Worm (Caenorhabditis elegans) whole organism, L1 larva: ENCODE measurements around the gene dpy-3.

ENCODE experiments used
- aha-1 ChIP-seq: fragments of 150-350 bp; optimal IDR thresholded peaks from 2 replicates; lab custom pipeline; 2014; ENCODE audit warnings: missing biosample characterization, missing genetic modification characterization
- aly-2 ChIP-seq: fragments of 150-350 bp; optimal IDR thresholded peaks from 2 replicates; lab custom pipeline; 2014; ENCODE audit warnings: missing biosample characterization, missing genetic modification characterization
- ama-1 ChIP-seq: fragments of 150-350 bp; optimal IDR thresholded peaks from 2 replicates; lab custom pipeline; 2014
- efl-3 ChIP-seq: fragments of 200-800 bp; sonication (Bioruptor generic); optimal IDR thresholded peaks from 2 replicates; lab custom pipeline; 2018; ENCODE audit warnings: mild to moderate bottlenecking, missing genetic modification characterization, missing compliant biosample characterization
- mdl-1 ChIP-seq, 2 experiments: fragments of 150-350 bp; optimal IDR thresholded peaks; 2 replicates each; lab custom pipeline; 2014 to 2017; ENCODE audit warnings: missing biosample characterization in 2 of 2, missing genetic modification characterization in 2 of 2, inconsistent platforms in 1 of 2
- nhr-12 ChIP-seq: sonication (generic microtip); optimal IDR thresholded peaks from 2 replicates; lab custom pipeline; 2017; ENCODE audit warnings: missing biosample characterization, missing genetic modification characterization
- nhr-76 ChIP-seq: sonication (generic microtip); optimal IDR thresholded peaks from 2 replicates; lab custom pipeline; 2017; ENCODE audit warnings: missing biosample characterization, missing genetic modification characterization
- rnt-1 ChIP-seq: sonication (generic microtip); optimal IDR thresholded peaks from 2 replicates; lab custom pipeline; 2016; ENCODE audit warnings: mild to moderate bottlenecking, missing genetic modification characterization, moderate library complexity, missing compliant biosample characterization
- skn-1 ChIP-seq: fragments of 150-350 bp; optimal IDR thresholded peaks from 2 replicates; lab custom pipeline; 2014; ENCODE audit warnings: missing biosample characterization, missing genetic modification characterization
- sptf-1 ChIP-seq: fragments of 150-350 bp; optimal IDR thresholded peaks from 2 replicates; lab custom pipeline; 2014; ENCODE audit warnings: missing biosample characterization, missing genetic modification characterization
- unc-130 ChIP-seq: fragments of 150-350 bp; optimal IDR thresholded peaks from 2 replicates; lab custom pipeline; 2017; ENCODE audit warnings: missing biosample characterization, missing genetic modification characterization, inconsistent platforms
- unc-62 ChIP-seq: fragments of 150-350 bp; optimal IDR thresholded peaks from 2 replicates; lab custom pipeline; 2014; ENCODE audit warnings: missing biosample characterization, missing genetic modification reagents, missing genetic modification characterization
- ztf-4 ChIP-seq: fragments of 150-350 bp; optimal IDR thresholded peaks from 2 replicates; lab custom pipeline; 2014; ENCODE audit warnings: missing biosample characterization, missing genetic modification characterization

- TF ChIP-seq aha-1 (tag; lab: Kevin White, UChicago) (no peak), ztf-4 (tag; lab: Kevin White, UChicago) (no peak), rnt-1 (tag; lab: Kevin White, UChicago) (no peak), mdl-1 (tag; optimal IDR thresholded peaks at IDR 0.05; lab: Kevin White, UChicago) (no peak), unc-130 (tag; lab: Kevin White, UChicago) (no peak), unc-62 (GFP tag; lab: Kevin White, UChicago) (no peak), efl-3 (no peak), nhr-76 (tag; lab: Kevin White, UChicago) (no peak), ama-1 (lab: Kevin White, UChicago) (no peak), nhr-12 (no peak), sptf-1 (tag; lab: Kevin White, UChicago) (no peak), aly-2 (tag; lab: Kevin White, UChicago) (no peak), skn-1 (no peak)
These were observed 40.1 kb downstream of the dpy-3 start, which contains the start of gene F53B1.3 for ce11 chrX:2105310-2105709.
